Worm (Caenorhabditis elegans) whole organism, L2 larva: ENCODE data around the gene Y43F8C.17.

ENCODE experiments used
- aly-2 ChIP-seq: fragments of 150-350 bp; optimal IDR thresholded peaks from 2 replicates; lab custom pipeline; 2014; ENCODE audit warnings: missing biosample characterization, missing genetic modification characterization
- blmp-1 ChIP-seq: sonication (generic microtip); optimal IDR thresholded peaks from 2 replicates; lab custom pipeline; 2017; ENCODE audit warnings: missing genetic modification characterization, mild to moderate bottlenecking, missing compliant biosample characterization, antibody characterized with exemption, moderate library complexity; ENCODE audit not compliant: insufficient read depth
- elt-3 ChIP-seq: sonication (generic microtip); optimal IDR thresholded peaks from 2 replicates; lab custom pipeline; 2017; ENCODE audit warnings: missing biosample characterization, missing genetic modification characterization
- lin-13 ChIP-seq: fragments of 150-350 bp; optimal IDR thresholded peaks from 2 replicates; lab custom pipeline; 2014; ENCODE audit warnings: missing biosample characterization, missing genetic modification reagents, missing genetic modification characterization
- nhr-237 ChIP-seq: fragments of 150-350 bp; optimal IDR thresholded peaks from 2 replicates; lab custom pipeline; 2014; ENCODE audit warnings: missing biosample characterization, missing genetic modification characterization
- nhr-77 ChIP-seq: fragments of 150-350 bp; optimal IDR thresholded peaks from 2 replicates; lab custom pipeline; 2014; ENCODE audit warnings: missing biosample characterization, missing genetic modification characterization
- unc-39 ChIP-seq: fragments of 150-350 bp; optimal IDR thresholded peaks from 2 replicates; lab custom pipeline; 2014; ENCODE audit warnings: missing biosample characterization, missing genetic modification characterization

- TF ChIP-seq lin-13, result no peak
- TF ChIP-seq blmp-1 (tag; lab: Kevin White, UChicago), result no peak
- TF ChIP-seq nhr-237 (tag; lab: Kevin White, UChicago), result no peak
- TF ChIP-seq elt-3 (tag; lab: Kevin White, UChicago), result no peak
- TF ChIP-seq unc-39 (tag; lab: Kevin White, UChicago), result no peak
- no peak for TF ChIP-seq nhr-77
- no peak for TF ChIP-seq aly-2 (tag; lab: Kevin White, UChicago)
Measured at ce11 chrV:19715847-19716246, at the start of gene Y43F8C.17.
